Worm (Caenorhabditis elegans): ENCODE measurements around the gene F16F9.3.

Gene F16F9.3

ce11 chrX:8424286-8424685 is 33.1 kb upstream of the F16F9.3 start:
- no peak for TF ChIP-seq tag-97 (GFP tag; IDR thresholded peaks at IDR 0.05)
- no peak for TF ChIP-seq daf-16 (GFP tag; optimal IDR thresholded peaks at IDR 0.05)
- TF ChIP-seq daf-16 (tag; optimal IDR thresholded peaks at IDR 0.05), result no peak
- no peak for TF ChIP-seq ztf-11 (tag; optimal IDR thresholded peaks at IDR 0.05)
- no peak for TF ChIP-seq nhr-6 (tag; optimal IDR thresholded peaks at IDR 0.05)
- no peak for TF ChIP-seq lin-13 (GFP tag; optimal IDR thresholded peaks at IDR 0.05)
- no peak for TF ChIP-seq mxl-3 (GFP tag; optimal IDR thresholded peaks at IDR 0.05)
- no peak for TF ChIP-seq zfp-2 (tag; optimal IDR thresholded peaks at IDR 0.05)
- no peak for TF ChIP-seq F49E8.2 (tag; optimal IDR thresholded peaks at IDR 0.05; ENCODE audit: borderline replicate concordance)
- TF ChIP-seq Y75B8A.6 (GFP tag; IDR thresholded peaks at IDR 0.05), result no peak
- no peak for TF ChIP-seq D1046.2 (GFP tag; IDR thresholded peaks at IDR 0.05)
- TF ChIP-seq lim-7 (GFP tag; IDR thresholded peaks at IDR 0.05), result no peak
- TF ChIP-seq nhr-76 (tag; optimal IDR thresholded peaks at IDR 0.05), result no peak
- TF ChIP-seq lin-38 (GFP tag; IDR thresholded peaks at IDR 0.05), result no peak
- TF ChIP-seq aly-2 (tag; optimal IDR thresholded peaks at IDR 0.05), result no peak
- no peak for TF ChIP-seq dmd-9 (GFP tag; IDR thresholded peaks at IDR 0.05)
- peak; percentile 52 for TF ChIP-seq nhr-25 (tag; optimal IDR thresholded peaks at IDR 0.05; ENCODE audit: borderline replicate concordance, insufficient read depth)
- TF ChIP-seq nhr-28 (tag; optimal IDR thresholded peaks at IDR 0.05), result peak; percentile 4

DNA sequence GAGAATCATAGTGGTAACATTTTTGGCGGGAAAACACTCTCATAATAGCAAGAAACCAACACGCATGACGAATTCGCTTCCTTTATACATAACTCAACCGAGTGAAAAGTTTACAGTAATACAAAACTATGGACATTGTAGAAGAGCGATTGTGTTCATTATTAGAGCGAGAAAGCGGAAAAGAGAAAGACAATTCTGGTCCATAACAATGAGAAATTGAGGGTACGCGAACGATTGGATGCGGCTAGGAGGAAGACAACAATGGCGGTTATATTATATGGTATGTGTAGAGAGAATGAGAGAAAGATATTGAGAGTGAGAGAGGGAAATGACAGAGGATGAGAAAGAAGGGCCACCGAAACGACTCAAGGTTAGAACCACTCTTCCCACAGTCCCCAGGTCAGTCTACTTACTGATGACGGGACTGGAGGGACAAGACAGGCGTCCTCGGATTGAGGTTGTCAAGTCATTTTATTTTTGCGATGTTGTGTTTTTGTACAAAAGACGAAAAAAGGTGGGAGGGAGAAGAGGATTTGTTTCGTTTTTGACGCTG is 31.2 kb upstream of the F16F9.3 start:
- TF ChIP-seq tra-1 (GFP tag; IDR thresholded peaks at IDR 0.05) (no peak), aha-1 (tag) (peak; percentile 72)

ce11 chrX:8428319-8428888 is 29.0 kb upstream of the F16F9.3 start, which contains the start of gene F08F1.3:
Gene F08F1.3, plus strand, starts transcription at chrX:8428838.
- no peak for TF ChIP-seq mxl-3 (GFP tag; optimal IDR thresholded peaks at IDR 0.05)
- peak; percentile 80 for TF ChIP-seq pqm-1 (tag; optimal IDR thresholded peaks at IDR 0.05)
- peak; percentile 52 for TF ChIP-seq nhr-28 (tag; optimal IDR thresholded peaks at IDR 0.05)
- TF ChIP-seq dmd-6 (GFP tag; IDR thresholded peaks at IDR 0.05), result peak; percentile 29; the same call in 1 of the 2 replicates
- TF ChIP-seq hlh-11 (tag; optimal IDR thresholded peaks at IDR 0.05), result peak; percentile 21
- no peak for TF ChIP-seq php-3 (GFP tag; IDR thresholded peaks at IDR 0.05)
- TF ChIP-seq ama-1 (optimal IDR thresholded peaks at IDR 0.05), result no peak
- no peak for TF ChIP-seq T20F7.1 (GFP tag; optimal IDR thresholded peaks at IDR 0.05)
- peak; percentile 78 for TF ChIP-seq dve-1 (tag; optimal IDR thresholded peaks at IDR 0.05; ENCODE audit: insufficient read depth)
- no peak for TF ChIP-seq nhr-76 (tag; optimal IDR thresholded peaks at IDR 0.05)
- TF ChIP-seq daf-16 (GFP tag; optimal IDR thresholded peaks at IDR 0.05), result no peak
- peak; percentile 83 for TF ChIP-seq daf-16 (tag; optimal IDR thresholded peaks at IDR 0.05)

DNA sequence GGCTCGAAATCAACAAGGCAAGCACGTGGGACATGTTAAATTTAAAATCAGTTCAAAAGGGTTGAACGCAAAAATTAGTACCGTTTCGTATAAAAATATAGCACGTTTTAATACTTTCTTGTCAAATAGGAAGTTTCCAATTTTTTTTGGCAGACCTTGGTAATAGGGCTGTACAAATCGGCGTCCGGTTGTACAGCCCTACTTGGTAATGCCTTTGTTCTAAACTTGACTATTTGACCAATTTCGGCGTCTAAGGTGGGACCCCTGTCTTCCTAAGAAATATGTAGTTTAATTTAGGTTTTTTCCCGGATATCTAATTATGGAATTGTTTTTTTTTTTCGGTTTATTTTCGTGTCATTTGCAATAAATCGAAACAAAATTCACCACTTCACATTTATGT is 27.9 kb upstream of the F16F9.3 start:
- TF ChIP-seq nhr-10 (tag; optimal IDR thresholded peaks at IDR 0.05), result no peak
- no peak for TF ChIP-seq ceh-32 (tag; optimal IDR thresholded peaks at IDR 0.05; ENCODE audit: poor library complexity)
- no peak for TF ChIP-seq spr-1 (tag; optimal IDR thresholded peaks at IDR 0.05)
- TF ChIP-seq arid-1 (GFP tag; conservative IDR thresholded peaks at IDR 0.05), result no peak
- TF ChIP-seq mxl-3 (GFP tag; optimal IDR thresholded peaks at IDR 0.05), result no peak
- TF ChIP-seq nhr-28 (tag; optimal IDR thresholded peaks at IDR 0.05), result no peak

ce11 chrX:8432361-8432760 is 25.1 kb upstream of the F16F9.3 start, which contains the start of gene kin-9:
Gene kin-9, plus strand, starts transcription at chrX:8432661.
- TF ChIP-seq ceh-32 (tag; optimal IDR thresholded peaks at IDR 0.05; ENCODE audit: poor library complexity) (no peak), madf-9 (GFP tag; conservative IDR thresholded peaks at IDR 0.05) (no peak), fos-1 (tag; optimal IDR thresholded peaks at IDR 0.05) (no peak), egl-43 (GFP tag; IDR thresholded peaks at IDR 0.05) (no peak)
